Worm (Caenorhabditis elegans): ENCODE measurements around the gene Y24F12A.1.

Gene Y24F12A.1

ce11 chrIV:11593415-11594190 lies 11.5 kb upstream of the Y24F12A.1 start, which contains the start of gene F40F11.3 (continued):
- TF ChIP-seq nhr-19 (GFP tag; conservative IDR thresholded peaks at IDR 0.05) (peak; percentile 83), lin-39 (tag; optimal IDR thresholded peaks at IDR 0.05) (peak; percentile 25), dsc-1 (tag; optimal IDR thresholded peaks at IDR 0.05) (peak; percentile 93), unc-86 (tag; optimal IDR thresholded peaks at IDR 0.05) (peak; percentile 67), blmp-1 (tag; optimal IDR thresholded peaks at IDR 0.05) (peak; percentile 62), snpc-4 (tag; optimal IDR thresholded peaks at IDR 0.05) (peak; percentile 56), lin-35 (GFP tag; optimal IDR thresholded peaks at IDR 0.05) (peak; percentile 77 to 84)

ce11 chrIV:11594191-11594673 lies 10.8 kb upstream of the Y24F12A.1 start, which contains the start of gene mig-38:
TSS of gene mig-38 (plus strand) at chrIV:11594244.
- TF ChIP-seq elt-3 (tag; optimal IDR thresholded peaks at IDR 0.05) (no peak), pqm-1 (tag; optimal IDR thresholded peaks at IDR 0.05) (no peak), lin-35 (GFP tag; optimal IDR thresholded peaks at IDR 0.05) (peak; percentile 37 to 46), alr-1 (tag; optimal IDR thresholded peaks at IDR 0.05; ENCODE audit: borderline replicate concordance) (no peak), C34B4.2 (tag; optimal IDR thresholded peaks at IDR 0.05) (no peak), ceh-88 (GFP tag; IDR thresholded peaks at IDR 0.05) (no peak), dpl-1 (GFP tag; optimal IDR thresholded peaks at IDR 0.05) (peak in 1 of 3 experiments; percentile 15), ceh-82 (tag; optimal IDR thresholded peaks at IDR 0.05) (peak; percentile 8 to 63 (median 33)), dsc-1 (tag; optimal IDR thresholded peaks at IDR 0.05) (peak; percentile 29), C04F5.9 (tag; optimal IDR thresholded peaks at IDR 0.05) (peak; percentile 32), skn-1 (tag; optimal IDR thresholded peaks at IDR 0.05) (peak; percentile 13), sup-37 (GFP tag; optimal IDR thresholded peaks at IDR 0.05) (no peak), efl-3 (GFP tag; optimal IDR thresholded peaks at IDR 0.05) (peak; percentile 48), fkh-10 (GFP tag; optimal IDR thresholded peaks at IDR 0.05) (peak; percentile 51), lsy-2 (tag; optimal IDR thresholded peaks at IDR 0.05) (peak; percentile 34 to 42), lin-15B (tag; optimal IDR thresholded peaks at IDR 0.05) (no peak), isw-1 (GFP tag; IDR thresholded peaks at IDR 0.05) (0 out of 2 replicates have a peak, but pooled peaks have one; percentile 1), nhr-85 (tag) (peak; percentile 65), vab-15 (tag; optimal IDR thresholded peaks at IDR 0.05) (no peak), hlh-4 (tag; optimal IDR thresholded peaks at IDR 0.05) (no peak), mab-9 (GFP tag; IDR thresholded peaks at IDR 0.05) (0 out of 2 replicates have a peak, but pooled peaks have one; percentile 11), snu-23 (GFP tag; optimal IDR thresholded peaks at IDR 0.05) (peak; percentile 51), ztf-11 (tag; optimal IDR thresholded peaks at IDR 0.05) (peak in 1 of 2 experiments; percentile 14), xbp-1 (tag; optimal IDR thresholded peaks at IDR 0.05) (peak; percentile 6), nhr-20 (tag; optimal IDR thresholded peaks at IDR 0.05) (peak; percentile 70), ama-1 (optimal IDR thresholded peaks at IDR 0.05) (peak; percentile 93), nhr-90 (tag; optimal IDR thresholded peaks at IDR 0.05; ENCODE audit: poor library complexity) (no peak), ets-5 (GFP tag; IDR thresholded peaks at IDR 0.05) (no peak), unc-98 (GFP tag; IDR thresholded peaks at IDR 0.05) (no peak), nhr-19 (GFP tag; conservative IDR thresholded peaks at IDR 0.05) (peak; percentile 18; the same call in 1 of the 2 replicates), nhr-47 (tag; optimal IDR thresholded peaks at IDR 0.05) (peak; percentile 72), lin-14 (GFP tag; optimal IDR thresholded peaks at IDR 0.05) (peak; percentile 75), egl-27 (tag; optimal IDR thresholded peaks at IDR 0.05) (no peak), efl-1 (optimal IDR thresholded peaks at IDR 0.05) (peak in 1 of 2 experiments; percentile 24), efl-1 (GFP tag; optimal IDR thresholded peaks at IDR 0.05 in 1 of 2) (no peak), blmp-1 (tag; optimal IDR thresholded peaks at IDR 0.05) (peak; percentile 32), pag-3 (tag; optimal IDR thresholded peaks at IDR 0.05; ENCODE audit: borderline replicate concordance, insufficient read depth) (no peak), mdl-1 (tag; optimal IDR thresholded peaks at IDR 0.05) (peak in 1 of 2 experiments; percentile 43), nhr-76 (tag; optimal IDR thresholded peaks at IDR 0.05) (no peak), F16B12.6 (tag; optimal IDR thresholded peaks at IDR 0.05) (no peak), pax-3 (tag; optimal IDR thresholded peaks at IDR 0.05) (no peak), tbx-2 (tag; optimal IDR thresholded peaks at IDR 0.05) (peak; percentile 14), egl-13 (tag; optimal IDR thresholded peaks at IDR 0.05) (peak; percentile 63), unc-130 (tag; optimal IDR thresholded peaks at IDR 0.05) (no peak), hpl-2 (GFP tag; optimal IDR thresholded peaks at IDR 0.05) (no peak)
